Worm (Caenorhabditis elegans): ENCODE data around the gene E01G4.5.

Gene E01G4.5

DNA sequence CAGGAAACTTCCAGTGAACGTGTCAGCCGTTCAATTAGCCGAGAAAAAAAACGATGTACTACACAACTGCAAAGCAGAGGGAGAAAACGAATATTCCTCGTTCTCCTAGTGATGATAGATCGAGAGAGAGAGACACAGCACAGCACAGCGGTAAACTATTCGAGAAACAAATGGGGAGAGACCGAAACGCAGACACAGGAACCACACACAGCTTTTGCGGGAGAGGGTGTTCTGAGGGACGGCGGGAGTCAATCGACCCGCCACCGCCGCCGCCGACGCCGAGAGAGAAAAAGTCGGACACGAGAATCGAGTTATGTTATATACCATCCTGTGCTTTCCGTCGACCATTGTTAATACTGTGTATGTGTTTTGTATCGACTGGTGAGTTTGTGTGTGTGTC is 15.6 kb upstream of the E01G4.5 start (continued):
- peak; percentile 28 for TF ChIP-seq mes-2 (tag; optimal IDR thresholded peaks at IDR 0.05; ENCODE audit: poor library complexity, severe bottlenecking)
- 0 out of 2 replicates have a peak, but pooled peaks have one; percentile 50 for TF ChIP-seq lim-7 (GFP tag; IDR thresholded peaks at IDR 0.05)
- TF ChIP-seq dmd-9 (GFP tag; IDR thresholded peaks at IDR 0.05) = no peak

DNA sequence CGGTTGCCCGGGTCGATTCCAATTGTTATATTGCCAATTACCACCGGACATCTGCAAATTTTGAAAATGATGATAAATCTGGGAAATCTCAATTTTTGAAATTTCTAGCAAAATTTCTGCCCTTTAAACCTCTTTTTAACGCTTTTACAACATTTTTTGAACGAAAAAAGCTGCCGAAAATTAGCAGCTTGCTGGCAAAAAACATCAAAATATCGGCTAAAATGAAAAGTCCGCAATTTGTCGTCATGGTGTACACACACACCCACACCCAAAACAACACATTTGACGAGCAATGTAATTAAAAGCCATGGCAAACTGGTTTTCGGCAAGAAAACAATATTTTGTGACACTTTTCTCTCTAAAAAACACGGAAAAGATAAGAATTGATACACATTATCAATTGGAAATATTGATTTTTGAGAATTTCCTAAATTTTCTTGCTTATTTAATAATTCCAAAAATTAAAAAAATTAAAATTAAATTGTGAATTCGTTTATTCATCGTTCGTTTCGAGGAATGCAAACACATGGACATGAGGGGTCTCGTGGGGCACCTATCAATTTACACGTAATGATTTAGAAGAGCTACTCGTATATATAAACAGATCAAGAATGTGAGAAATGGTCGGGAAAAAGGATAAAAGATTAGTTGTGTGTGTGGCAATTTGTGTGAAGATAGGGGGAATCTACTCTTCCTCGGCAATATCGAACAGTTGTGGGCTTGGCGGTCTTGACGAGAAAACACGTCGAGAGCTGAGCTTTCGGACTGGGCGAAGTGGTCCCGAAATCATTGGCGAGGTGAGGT is 11.4 kb upstream of the E01G4.5 start, which contains the start of gene pqn-27:
pqn-27 (minus strand) TSS at position 51 of the 804 bp plus-strand sequence.
- TF ChIP-seq zag-1 (tag; optimal IDR thresholded peaks at IDR 0.05) (no peak), Y5F2A.4 (GFP tag; optimal IDR thresholded peaks at IDR 0.05) (no peak), nhr-25 (tag; optimal IDR thresholded peaks at IDR 0.05; ENCODE audit: borderline replicate concordance, insufficient read depth) (peak; percentile 13), ceh-32 (tag; optimal IDR thresholded peaks at IDR 0.05; ENCODE audit: poor library complexity) (no peak), spr-3 (GFP tag; optimal IDR thresholded peaks at IDR 0.05) (peak; percentile 15), nhr-42 (GFP tag; IDR thresholded peaks at IDR 0.05) (peak; percentile 70), dmd-8 (GFP tag; IDR thresholded peaks at IDR 0.05) (no peak; the same call in 1 of the 2 replicates), daf-8 (GFP tag; IDR thresholded peaks at IDR 0.05) (no peak), ZK546.5 (tag; optimal IDR thresholded peaks at IDR 0.05) (no peak), rbr-2 (tag; optimal IDR thresholded peaks at IDR 0.05) (peak; percentile 57), lin-38 (GFP tag; IDR thresholded peaks at IDR 0.05) (peak; percentile 74), ceh-28 (tag; optimal IDR thresholded peaks at IDR 0.05) (no peak), lin-29 (GFP tag; IDR thresholded peaks at IDR 0.05) (0 out of 2 replicates have a peak, but pooled peaks have one; percentile 9), Y48G9A.11 (GFP tag; IDR thresholded peaks at IDR 0.05) (no peak), ztf-11 (tag; optimal IDR thresholded peaks at IDR 0.05) (no peak), madf-5 (GFP tag; IDR thresholded peaks at IDR 0.05) (no peak), nhr-111 (GFP tag; optimal IDR thresholded peaks at IDR 0.05) (peak; percentile 53), egl-43 (GFP tag; IDR thresholded peaks at IDR 0.05) (no peak), tra-1 (GFP tag; IDR thresholded peaks at IDR 0.05) (no peak), ZK337.2 (GFP tag; IDR thresholded peaks at IDR 0.05) (0 out of 2 replicates have a peak, but pooled peaks have one; percentile 30), F44E2.7 (GFP tag; IDR thresholded peaks at IDR 0.05) (no peak), ztf-7 (tag; optimal IDR thresholded peaks at IDR 0.05) (peak; percentile 40), lim-7 (GFP tag; IDR thresholded peaks at IDR 0.05) (no peak), vab-7 (GFP tag; IDR thresholded peaks at IDR 0.05) (0 out of 2 replicates have a peak, but pooled peaks have one; percentile 20), T26A8.4 (GFP tag; IDR thresholded peaks at IDR 0.05) (peak; percentile 96), ama-1 (optimal IDR thresholded peaks at IDR 0.05) (peak; percentile 97), T20F7.1 (GFP tag; optimal IDR thresholded peaks at IDR 0.05) (no peak), set-16 (GFP tag; IDR thresholded peaks at IDR 0.05) (no peak; the same call in 1 of the 2 replicates), F37D6.2 (tag; optimal IDR thresholded peaks at IDR 0.05) (no peak), ceh-82 (tag; optimal IDR thresholded peaks at IDR 0.05) (no peak), ces-1 (GFP tag; optimal IDR thresholded peaks at IDR 0.05) (no peak), Y75B8A.6 (GFP tag; IDR thresholded peaks at IDR 0.05) (peak; percentile 34; the same call in 1 of the 2 replicates), unc-62 (GFP tag; optimal IDR thresholded peaks at IDR 0.05 in 1 of 2) (peak in 1 of 2 experiments; percentile 93), unc-62 (tag; optimal IDR thresholded peaks at IDR 0.05) (no peak), ceh-44 (GFP tag; IDR thresholded peaks at IDR 0.05) (no peak), sdz-12 (GFP tag; optimal IDR thresholded peaks at IDR 0.05) (peak; percentile 2), R02D3.7 (tag; optimal IDR thresholded peaks at IDR 0.05) (no peak), hif-1 (tag; optimal IDR thresholded peaks at IDR 0.05) (peak; percentile 29 to 73), nhr-6 (tag; optimal IDR thresholded peaks at IDR 0.05) (peak; percentile 73), fkh-10 (GFP tag; optimal IDR thresholded peaks at IDR 0.05) (no peak), D1046.2 (GFP tag; IDR thresholded peaks at IDR 0.05) (no peak), lir-3 (tag; optimal IDR thresholded peaks at IDR 0.05) (no peak), mdt-29 (GFP tag; IDR thresholded peaks at IDR 0.05) (peak; percentile 33; the same call in 1 of the 2 replicates), ctbp-1 (GFP tag; IDR thresholded peaks at IDR 0.05) (no peak; the same call in none of the 2 replicates), spr-1 (tag; optimal IDR thresholded peaks at IDR 0.05) (peak; percentile 51)
